Fruit fly (Drosophila melanogaster): ENCODE data around the gene CG1571.

Gene CG1571

DNA sequence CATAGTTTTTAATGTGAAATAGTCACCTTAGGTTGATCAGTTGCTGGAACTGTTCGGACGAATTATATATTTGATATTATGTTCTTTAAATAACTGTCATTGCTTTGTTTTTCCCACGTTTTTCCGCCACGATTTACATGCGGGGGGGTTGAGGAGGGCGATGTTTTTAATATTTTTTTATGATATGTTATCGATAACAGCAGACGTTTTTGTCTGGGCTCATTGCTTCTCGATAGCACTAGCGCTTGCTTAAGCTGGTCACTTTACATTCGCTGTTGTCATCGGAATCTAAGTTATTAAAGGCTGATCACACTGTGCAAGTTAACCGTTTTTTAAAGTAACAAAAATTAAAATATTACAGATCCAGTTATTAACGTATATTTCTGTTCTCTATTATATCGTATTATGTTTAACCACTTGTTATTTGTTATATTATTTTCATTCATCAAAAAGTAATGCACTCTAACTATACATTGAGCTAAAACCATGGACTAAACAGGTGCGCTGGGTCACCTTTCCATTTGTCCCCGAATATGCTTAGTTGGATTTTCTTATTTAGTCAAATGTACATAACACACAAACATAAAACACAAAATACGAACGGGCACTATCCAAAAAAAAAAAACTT lies at the start of gene CG1571, which contains the start of gene Upf2:
CG1571 (plus strand) TSS at position 578 of the 628 bp plus-strand sequence.
Upf2 (minus strand) TSS at position 167 of the 628 bp plus-strand sequence.
- TF ChIP-seq Hr78 (GFP tag; optimal IDR thresholded peaks at IDR 0.05) (no peak), Vsx2 (GFP tag; optimal IDR thresholded peaks at IDR 0.05; ENCODE audit: partially characterized antibody) (no peak), Abd-B (GFP tag; optimal IDR thresholded peaks at IDR 0.05) (no peak), br (GFP tag; optimal IDR thresholded peaks at IDR 0.05) (no peak), brk (GFP tag; optimal IDR thresholded peaks at IDR 0.05) (no peak), Rel (GFP tag; optimal IDR thresholded peaks at IDR 0.05) (no peak), Rel (tag; optimal IDR thresholded peaks at IDR 0.05) (no peak), dsf (GFP tag; optimal IDR thresholded peaks at IDR 0.05; ENCODE audit: borderline replicate concordance) (no peak), sv (GFP tag; optimal IDR thresholded peaks at IDR 0.05) (no peak), Myc (optimal IDR thresholded peaks at IDR 0.05) (no peak), h (GFP tag; optimal IDR thresholded peaks at IDR 0.05) (no peak), Sp1 (GFP tag; optimal IDR thresholded peaks at IDR 0.05) (no peak), CG32264 (GFP tag; optimal IDR thresholded peaks at IDR 0.05) (no peak), foxo (GFP tag; optimal IDR thresholded peaks at IDR 0.05) (no peak), N (GFP tag; optimal IDR thresholded peaks at IDR 0.05) (no peak)

- TF ChIP-seq Vsx2 (GFP tag; optimal IDR thresholded peaks at IDR 0.05; ENCODE audit: partially characterized antibody), result no peak
- no peak for TF ChIP-seq Rel (GFP tag; optimal IDR thresholded peaks at IDR 0.05)
- TF ChIP-seq Rel (tag; optimal IDR thresholded peaks at IDR 0.05), result peak; percentile 5
These were observed 38.3 kb upstream of the CG1571 start, which contains the start of gene CG2233 for dm6 chrX:8037334-8037733. Gene CG2233, minus strand, starts transcription at chrX:8037517.

dm6 chrX:8038934-8039333 lies 36.7 kb upstream of the CG1571 start:
- TF ChIP-seq pan (optimal IDR thresholded peaks at IDR 0.05), result no peak
- TF ChIP-seq dl (GFP tag; optimal IDR thresholded peaks at IDR 0.05; ENCODE audit: insufficient read depth in 1 of 2, partially characterized antibody in 2 of 2), result no peak
- no peak for TF ChIP-seq Rel (GFP tag; optimal IDR thresholded peaks at IDR 0.05)
- peak; percentile 52 for TF ChIP-seq Rel (tag; optimal IDR thresholded peaks at IDR 0.05)
- no peak for TF ChIP-seq HLH106 (tag; optimal IDR thresholded peaks at IDR 0.05)
- no peak for TF ChIP-seq GATAd (GFP tag; optimal IDR thresholded peaks at IDR 0.05)
- no peak for TF ChIP-seq fru (GFP tag; optimal IDR thresholded peaks at IDR 0.05)
- no peak for TF ChIP-seq Mio (GFP tag; optimal IDR thresholded peaks at IDR 0.05)
- TF ChIP-seq jim (GFP tag; optimal IDR thresholded peaks at IDR 0.05), result no peak

- TF ChIP-seq Mio (GFP tag; optimal IDR thresholded peaks at IDR 0.05), result no peak
- TF ChIP-seq lola (GFP tag; optimal IDR thresholded peaks at IDR 0.05), result no peak
- TF ChIP-seq HLH106 (tag; optimal IDR thresholded peaks at IDR 0.05), result no peak
- no peak for TF ChIP-seq Vsx2 (GFP tag; optimal IDR thresholded peaks at IDR 0.05; ENCODE audit: partially characterized antibody)
- no peak for TF ChIP-seq Sp1 (GFP tag; optimal IDR thresholded peaks at IDR 0.05)
- TF ChIP-seq rgr (GFP tag; optimal IDR thresholded peaks at IDR 0.05), result no peak
- TF ChIP-seq Jra (GFP tag; optimal IDR thresholded peaks at IDR 0.05), result no peak
- TF ChIP-seq CG32264 (GFP tag; optimal IDR thresholded peaks at IDR 0.05), result no peak
- TF ChIP-seq fru (GFP tag; optimal IDR thresholded peaks at IDR 0.05), result no peak
- TF ChIP-seq N (GFP tag; optimal IDR thresholded peaks at IDR 0.05), result no peak
- TF ChIP-seq Dfd (GFP tag; optimal IDR thresholded peaks at IDR 0.05), result no peak
- TF ChIP-seq tai (GFP tag; optimal IDR thresholded peaks at IDR 0.05), result no peak
- TF ChIP-seq woc (GFP tag; optimal IDR thresholded peaks at IDR 0.05), result no peak
- no peak for TF ChIP-seq dl (GFP tag; optimal IDR thresholded peaks at IDR 0.05; ENCODE audit: insufficient read depth in 1 of 2, partially characterized antibody in 2 of 2)
These were observed 29.2 kb upstream of the CG1571 start for dm6 chrX:8046520-8046919.

dm6 chrX:8049292-8049691 lies 26.4 kb upstream of the CG1571 start:
- peak; percentile 10 for TF ChIP-seq psq (GFP tag; optimal IDR thresholded peaks at IDR 0.05)
- no peak for TF ChIP-seq woc (GFP tag; optimal IDR thresholded peaks at IDR 0.05)
- TF ChIP-seq Mio (GFP tag; optimal IDR thresholded peaks at IDR 0.05), result no peak
- no peak for TF ChIP-seq dmrt93B (GFP tag; optimal IDR thresholded peaks at IDR 0.05)
- TF ChIP-seq CrebA (GFP tag; optimal IDR thresholded peaks at IDR 0.05; ENCODE audit: borderline replicate concordance), result no peak
- TF ChIP-seq h (GFP tag; optimal IDR thresholded peaks at IDR 0.05), result peak; percentile 21
- no peak for TF ChIP-seq Dfd (GFP tag; optimal IDR thresholded peaks at IDR 0.05)
- no peak for TF ChIP-seq Jra (GFP tag; optimal IDR thresholded peaks at IDR 0.05)

Measured in whole organism, wandering third instar larva.